Worm (Caenorhabditis elegans) whole organism, L2 larva: ENCODE results near the gene mrpl-46.

Experiments
- ZK546.5 ChIP-seq: sonication (generic microtip); optimal IDR thresholded peaks from 2 replicates; lab custom pipeline; 2017; ENCODE audit warnings: missing biosample characterization, missing genetic modification characterization
- mdl-1 ChIP-seq, 2 experiments: fragments of 150-350 bp in 1 of 2; sonication (generic microtip) in 1 of 2; optimal IDR thresholded peaks; 2 replicates each; lab custom pipeline; 2017; ENCODE audit warnings: missing biosample characterization in 2 of 2, missing genetic modification characterization in 2 of 2
- nhr-11 ChIP-seq: fragments of 150-350 bp; optimal IDR thresholded peaks from 2 replicates; lab custom pipeline; 2014; ENCODE audit warnings: missing biosample characterization, missing genetic modification characterization
- snpc-4 ChIP-seq: fragments of 150-350 bp; optimal IDR thresholded peaks from 2 replicates; lab custom pipeline; 2014; ENCODE audit warnings: missing biosample characterization, missing genetic modification characterization
- ztf-11 ChIP-seq: sonication (generic microtip); optimal IDR thresholded peaks from 2 replicates; lab custom pipeline; 2017; ENCODE audit warnings: missing biosample characterization, missing genetic modification characterization

ce11 chrIV:795383-795872, 5.2 kb upstream of the mrpl-46 start, which contains the start of gene skr-18:
- TF ChIP-seq ZK546.5 (tag; lab: Kevin White, UChicago) (no peak), ztf-11 (tag; lab: Kevin White, UChicago) (no peak), nhr-11 (tag; lab: Kevin White, UChicago) (no peak), mdl-1 (tag; optimal IDR thresholded peaks at IDR 0.05; lab: Kevin White, UChicago) (no peak), snpc-4 (tag; lab: Kevin White, UChicago) (no peak)
